Worm (Caenorhabditis elegans): Measurements from ENCODE around the gene fbxb-105.

Gene fbxb-105

DNA sequence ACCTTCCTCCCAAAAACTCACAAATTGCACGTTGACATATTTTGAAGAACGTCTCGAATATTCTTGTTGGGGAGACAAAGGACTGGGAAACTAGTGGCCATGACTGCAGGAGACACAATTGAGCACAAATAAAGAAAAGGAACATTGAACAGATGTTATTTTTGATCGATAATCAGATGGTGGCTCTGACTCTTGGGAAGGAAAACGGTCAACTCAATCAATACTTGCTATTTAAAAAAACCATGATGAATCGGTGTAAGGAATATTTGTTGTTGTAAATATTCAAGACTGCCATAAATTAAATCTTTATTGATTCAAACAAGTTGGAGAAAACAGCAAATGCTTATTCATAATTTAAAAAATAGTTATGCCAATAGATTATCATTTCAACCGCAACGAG, at the start of gene fbxb-105:
Gene fbxb-105, minus strand, starts transcription at position 101 of the 400 bp plus-strand sequence.
- TF ChIP-seq unc-62 (GFP tag; optimal IDR thresholded peaks at IDR 0.05): no peak

DNA sequence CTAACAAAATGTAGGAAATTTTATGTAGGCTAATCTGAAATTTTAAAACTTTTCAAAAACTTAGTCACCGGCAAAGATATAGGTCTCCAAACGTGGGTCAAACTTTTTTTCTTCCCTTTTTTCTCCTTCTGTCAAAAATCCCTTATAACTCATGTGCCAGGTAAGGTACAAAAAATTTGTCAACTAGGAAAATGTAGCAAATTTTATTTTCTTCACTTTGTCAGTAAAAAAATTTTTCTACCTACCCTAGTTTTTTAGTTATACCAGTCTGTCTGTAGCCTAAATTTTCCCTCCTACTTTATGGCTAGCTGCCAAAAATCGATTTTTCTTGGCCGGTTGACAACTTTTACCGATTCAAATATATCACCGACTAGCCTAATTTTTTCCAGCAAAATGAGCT, 46.0 kb upstream of the fbxb-105 start, which contains the start of gene set-13:
Gene set-13, plus strand, starts transcription at position 301 of the 400 bp plus-strand sequence.
- TF ChIP-seq unc-62 (GFP tag; optimal IDR thresholded peaks at IDR 0.05): no peak

DNA sequence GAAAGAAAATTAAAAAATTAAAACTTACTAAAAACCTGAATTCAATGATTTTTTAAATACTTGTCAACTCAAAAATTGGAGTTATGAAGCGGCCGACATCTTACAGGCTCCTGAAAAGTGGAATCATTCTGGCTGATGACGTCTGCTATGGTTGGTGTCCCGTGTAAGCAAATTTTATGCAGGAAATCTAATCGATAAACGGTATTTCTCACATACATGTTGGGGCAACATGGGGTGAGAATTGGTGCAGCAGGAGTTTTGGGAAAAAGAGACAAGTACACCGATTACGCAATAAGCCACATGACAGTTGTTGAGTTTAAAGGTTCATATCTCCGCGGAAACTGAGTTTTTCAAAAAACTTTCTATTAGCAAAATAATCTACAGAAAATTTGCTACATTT, 44.8 kb upstream of the fbxb-105 start, which contains the start of gene K12H6.2:
Gene K12H6.2, minus strand, starts transcription at position 101 of the 400 bp plus-strand sequence.
- TF ChIP-seq unc-62 (GFP tag; optimal IDR thresholded peaks at IDR 0.05): no peak

DNA sequence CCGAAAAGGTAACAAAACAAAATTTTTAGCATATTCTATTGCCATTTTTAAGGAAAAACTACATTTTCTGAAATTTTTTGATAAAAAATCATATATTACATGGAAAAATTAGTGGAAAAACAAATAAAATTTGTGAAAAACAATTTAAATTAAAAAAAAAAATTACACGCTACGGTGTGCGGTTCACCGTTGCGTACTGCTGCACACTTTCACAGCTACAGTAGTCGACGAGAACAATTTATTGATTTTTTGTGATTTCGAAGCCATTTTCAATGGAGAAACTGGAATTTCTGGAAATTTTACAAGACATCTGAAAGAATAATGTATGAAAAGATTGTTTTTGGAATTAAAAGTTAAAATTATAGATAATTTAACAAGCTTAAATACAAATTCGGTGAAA, 44.3 kb upstream of the fbxb-105 start:
- no peak for TF ChIP-seq unc-62 (GFP tag; optimal IDR thresholded peaks at IDR 0.05)

DNA sequence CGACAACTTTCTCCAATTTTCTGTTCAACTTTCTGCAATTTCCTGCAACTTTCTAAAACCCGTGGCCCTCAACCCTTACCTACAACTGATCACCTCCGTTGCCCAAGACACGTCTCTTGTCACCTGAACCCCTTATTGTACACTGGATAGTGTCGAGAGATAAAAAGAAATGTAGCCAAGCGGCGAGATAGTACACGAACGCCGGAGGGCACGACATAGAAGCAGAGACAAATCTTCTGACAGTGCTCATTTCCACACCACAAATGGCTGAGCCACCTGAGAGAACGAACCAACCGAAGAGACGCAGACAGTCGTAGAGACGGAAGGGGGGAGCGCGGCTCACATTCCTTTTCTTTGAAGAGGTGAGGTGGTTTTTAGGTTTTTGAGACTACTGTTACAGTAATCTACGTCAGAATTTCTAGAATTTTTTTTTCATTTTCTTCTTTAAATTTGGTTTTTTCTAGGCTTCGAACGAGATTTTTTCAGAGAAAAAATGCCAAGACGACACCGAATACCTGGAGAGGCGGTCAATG, 37.1 kb upstream of the fbxb-105 start, which contains the start of gene K12H6.12:
Gene K12H6.12, plus strand, starts transcription at position 483 of the 533 bp plus-strand sequence.
- no peak for TF ChIP-seq unc-62 (GFP tag; optimal IDR thresholded peaks at IDR 0.05)

DNA sequence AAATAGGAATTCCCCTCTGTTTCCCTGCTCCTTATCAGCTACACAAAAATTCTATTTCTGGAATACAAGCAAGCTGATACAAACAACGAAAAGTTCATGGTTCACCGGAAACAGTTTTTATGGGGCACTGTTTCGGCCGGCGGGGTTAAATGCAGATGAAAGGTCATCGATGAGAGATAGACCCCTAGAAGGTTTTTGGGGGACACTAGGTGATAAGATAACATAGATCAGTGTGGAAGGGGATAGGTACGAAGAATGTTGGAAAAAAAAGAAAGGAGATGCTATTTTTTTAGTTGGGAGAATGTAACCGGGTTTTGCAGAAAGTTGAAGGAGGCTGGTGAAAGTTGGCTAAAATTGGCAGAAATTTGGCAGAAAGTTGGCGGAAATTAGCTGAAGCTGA, 34.9 kb upstream of the fbxb-105 start:
- TF ChIP-seq unc-62 (GFP tag; optimal IDR thresholded peaks at IDR 0.05): no peak

DNA sequence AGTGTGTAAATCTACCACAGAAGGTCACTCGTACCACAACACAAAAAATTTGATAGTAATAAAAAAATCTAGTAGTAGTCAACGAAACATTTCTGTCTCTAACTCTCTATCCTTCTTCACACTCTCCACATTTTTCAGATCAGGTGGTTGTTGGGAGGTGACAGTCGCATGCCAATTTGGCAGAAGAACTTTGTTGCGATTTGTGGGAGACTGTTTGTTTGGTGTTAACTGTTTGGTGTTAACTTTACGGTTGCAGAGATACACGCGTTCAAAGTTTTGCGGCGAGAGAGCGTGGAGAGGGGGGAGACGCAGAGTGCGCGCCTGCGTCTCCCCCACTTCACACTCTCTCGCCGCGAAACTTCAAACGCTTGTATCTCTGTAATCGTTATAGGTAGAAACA, 34.3 kb upstream of the fbxb-105 start:
- TF ChIP-seq unc-62 (GFP tag; optimal IDR thresholded peaks at IDR 0.05): no peak

DNA sequence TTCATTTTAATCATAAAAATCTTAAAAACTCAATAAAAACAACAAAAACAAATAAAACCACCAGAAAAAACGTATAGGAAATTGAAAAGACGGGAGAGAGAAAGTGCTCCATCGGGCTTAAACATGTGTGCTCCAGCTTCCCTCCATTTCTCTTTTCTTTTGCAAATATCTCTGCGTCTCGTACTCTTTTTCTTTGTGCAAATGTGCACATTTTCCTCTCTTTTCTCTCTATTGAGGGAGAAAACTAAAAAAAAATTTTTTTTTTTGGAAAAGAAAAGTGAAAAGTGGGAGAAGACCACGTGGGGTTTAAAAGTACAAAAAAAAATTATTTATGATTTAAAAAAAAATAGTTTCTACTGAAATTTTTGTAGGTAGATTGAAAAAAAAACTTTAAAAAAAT, 33.6 kb upstream of the fbxb-105 start:
- TF ChIP-seq unc-62 (GFP tag; optimal IDR thresholded peaks at IDR 0.05): no peak

DNA sequence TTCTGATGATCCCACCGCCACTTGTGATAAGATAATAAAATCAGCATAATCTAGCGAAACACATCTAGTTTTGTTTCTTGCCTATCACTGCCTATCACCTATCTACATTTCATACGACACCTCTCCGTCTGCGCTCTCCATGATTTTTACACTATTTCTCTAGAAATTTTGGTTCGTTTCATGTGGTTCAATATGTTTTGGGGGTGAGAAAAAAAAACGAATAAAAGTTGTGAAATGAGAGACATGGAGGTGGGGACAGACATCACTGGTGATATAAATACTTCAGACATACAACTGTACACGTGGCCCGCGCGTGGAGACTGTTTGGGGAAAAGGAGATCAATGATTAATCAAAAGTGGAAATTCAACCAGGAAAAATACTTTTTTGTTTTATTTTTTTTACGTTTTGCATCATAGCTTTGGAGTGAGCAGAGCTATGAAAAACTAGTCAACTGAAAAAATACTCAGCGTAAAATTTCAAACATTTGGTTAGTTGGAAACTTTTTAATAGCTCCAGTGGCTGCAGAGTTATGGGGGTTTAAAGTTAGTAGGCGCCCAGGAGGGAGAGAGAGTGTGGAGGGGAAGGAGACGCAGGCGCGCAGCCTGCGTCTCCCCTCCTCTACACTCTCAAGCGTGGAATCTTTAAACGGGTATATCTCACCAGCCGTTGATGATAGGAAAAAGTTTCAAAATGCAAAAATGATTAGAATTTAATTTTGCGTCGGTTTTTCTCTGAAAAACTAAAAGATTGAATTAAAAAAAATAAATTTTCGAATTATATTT, 32.3 kb upstream of the fbxb-105 start:
- TF ChIP-seq unc-62 (GFP tag; optimal IDR thresholded peaks at IDR 0.05): no peak

DNA sequence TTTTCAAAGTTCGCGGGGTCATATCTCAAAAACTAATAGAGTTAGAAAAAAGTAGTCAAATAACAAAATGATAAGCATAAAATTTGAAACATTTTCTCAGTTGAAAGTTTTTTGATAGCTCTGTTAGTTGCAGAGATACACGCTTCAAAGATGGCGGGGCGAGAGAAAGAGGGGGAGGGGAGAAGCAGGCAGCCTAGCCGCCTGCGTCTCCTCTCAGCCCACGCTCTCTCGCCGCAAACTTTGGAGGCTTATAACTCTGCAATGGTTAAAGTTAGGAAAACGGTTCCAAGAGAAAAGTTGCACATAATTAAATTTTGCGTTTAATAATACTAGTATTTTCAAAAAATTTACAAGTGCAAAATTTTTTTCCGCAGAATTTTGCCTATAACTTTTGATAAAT, 31.1 kb upstream of the fbxb-105 start:
- no peak for TF ChIP-seq unc-62 (GFP tag; optimal IDR thresholded peaks at IDR 0.05)

DNA sequence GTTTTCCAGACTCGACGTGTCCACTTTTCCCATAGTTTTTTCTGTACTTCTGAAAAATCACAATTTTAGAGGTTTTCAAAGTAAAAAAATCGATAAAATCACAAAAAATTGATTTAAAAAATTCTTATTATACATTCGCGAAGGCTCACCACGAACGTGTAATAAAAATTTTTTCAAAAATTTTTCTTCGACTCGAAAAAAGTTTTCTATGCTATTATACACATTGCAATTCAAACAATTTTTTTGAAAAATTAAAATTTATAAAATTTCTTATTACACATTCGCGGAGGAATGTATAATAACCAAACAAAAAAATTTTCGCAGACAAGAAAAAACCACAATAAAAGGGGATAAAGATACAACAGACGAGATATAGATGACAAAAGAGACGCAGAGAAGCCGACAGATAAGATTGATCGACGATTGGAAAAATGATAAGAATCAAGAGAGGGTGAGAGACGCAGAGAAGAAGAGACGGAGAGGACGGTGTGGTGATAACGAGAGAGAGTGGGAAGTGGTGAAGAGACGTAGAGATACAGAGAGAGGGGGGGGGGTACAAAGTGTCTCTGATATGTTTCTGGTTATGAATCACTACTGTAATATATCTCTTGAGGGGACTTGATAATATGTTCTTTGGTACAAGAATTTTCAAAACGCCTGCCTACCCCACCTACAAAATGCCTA, 30.0 kb upstream of the fbxb-105 start, which contains the start of gene nhr-119:
Gene nhr-119, minus strand, starts transcription at position 51 of the 684 bp plus-strand sequence.
- TF ChIP-seq unc-62 (GFP tag; optimal IDR thresholded peaks at IDR 0.05): no peak

DNA sequence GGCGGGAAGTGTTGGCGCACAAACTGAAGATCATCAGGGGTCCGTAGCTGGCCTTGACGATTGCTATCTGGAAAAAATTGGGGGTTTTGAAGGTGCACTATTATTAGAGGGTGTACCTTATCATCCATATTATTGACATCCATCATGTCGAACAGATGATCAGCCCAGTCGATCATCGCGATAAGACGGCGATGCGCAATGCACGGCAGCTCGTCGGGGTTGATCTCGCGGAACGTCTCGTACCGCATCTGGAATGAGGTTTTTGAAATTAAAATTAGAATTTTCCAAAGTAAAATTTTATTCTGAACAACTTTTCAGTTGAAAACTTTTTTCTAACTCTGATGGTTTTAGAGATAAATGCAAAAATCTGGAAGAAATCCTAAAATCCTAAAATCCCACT, 27.3 kb upstream of the fbxb-105 start:
- no peak for TF ChIP-seq unc-62 (GFP tag; optimal IDR thresholded peaks at IDR 0.05)

DNA sequence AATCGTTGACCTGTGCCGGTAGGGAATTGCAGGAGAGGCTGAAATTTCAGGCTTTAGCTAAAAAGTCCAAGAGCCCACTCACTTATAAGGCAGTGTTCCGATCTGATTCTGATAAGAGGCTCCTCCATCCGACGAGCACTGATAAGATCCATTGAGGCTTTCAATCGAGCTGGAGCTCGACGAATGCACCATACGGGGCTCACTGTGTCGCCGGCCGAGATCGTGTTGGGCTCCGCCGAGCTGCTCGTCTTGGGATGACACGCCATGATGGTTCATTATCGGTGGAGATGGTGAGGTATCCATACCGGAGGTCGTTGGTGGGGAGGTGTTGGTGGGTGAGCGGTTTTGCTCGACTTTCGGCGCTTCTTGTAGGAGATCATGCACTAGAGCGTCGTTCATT, 25.7 kb upstream of the fbxb-105 start:
- no peak for TF ChIP-seq unc-62 (GFP tag; optimal IDR thresholded peaks at IDR 0.05)

DNA sequence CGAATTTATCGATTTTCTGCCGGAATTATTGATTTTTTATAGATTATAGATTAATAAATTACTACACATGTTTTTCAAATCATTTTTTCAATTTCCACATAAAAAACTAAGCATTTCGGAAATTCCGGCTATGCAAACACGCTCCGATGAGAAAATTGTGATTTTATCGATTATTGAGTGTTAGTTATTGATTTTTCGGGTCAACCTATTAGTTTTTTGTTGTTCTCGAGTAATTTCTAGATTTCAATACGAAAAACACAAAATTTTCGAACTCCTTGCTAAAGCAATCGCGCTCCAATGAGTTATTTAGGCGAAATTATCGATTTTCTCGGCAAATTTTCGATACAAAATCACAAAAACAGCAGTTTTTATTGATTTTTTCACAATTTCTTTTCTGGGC, 24.7 kb upstream of the fbxb-105 start:
- TF ChIP-seq unc-62 (GFP tag; optimal IDR thresholded peaks at IDR 0.05): no peak

DNA sequence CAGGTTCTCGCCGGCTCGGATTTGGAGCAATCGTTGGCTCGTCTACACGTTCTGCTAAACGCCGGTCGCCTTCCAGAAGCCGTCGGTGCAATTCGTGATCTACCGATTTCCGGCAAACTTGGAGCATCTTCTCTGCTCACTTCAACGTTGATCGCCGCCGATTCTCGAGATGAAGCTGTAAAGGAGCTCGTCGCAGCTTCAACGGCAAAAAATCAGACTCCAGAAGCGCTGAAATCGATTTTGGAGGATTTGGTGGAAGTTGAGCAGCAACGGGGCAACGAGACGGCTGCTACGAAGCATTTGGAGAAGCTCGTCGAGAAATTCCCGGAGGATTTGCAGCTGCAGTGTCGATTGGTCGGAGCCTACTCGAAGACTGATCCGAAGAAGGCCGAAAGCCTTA, 21.0 kb upstream of the fbxb-105 start:
- no peak for TF ChIP-seq unc-62 (GFP tag; optimal IDR thresholded peaks at IDR 0.05)

DNA sequence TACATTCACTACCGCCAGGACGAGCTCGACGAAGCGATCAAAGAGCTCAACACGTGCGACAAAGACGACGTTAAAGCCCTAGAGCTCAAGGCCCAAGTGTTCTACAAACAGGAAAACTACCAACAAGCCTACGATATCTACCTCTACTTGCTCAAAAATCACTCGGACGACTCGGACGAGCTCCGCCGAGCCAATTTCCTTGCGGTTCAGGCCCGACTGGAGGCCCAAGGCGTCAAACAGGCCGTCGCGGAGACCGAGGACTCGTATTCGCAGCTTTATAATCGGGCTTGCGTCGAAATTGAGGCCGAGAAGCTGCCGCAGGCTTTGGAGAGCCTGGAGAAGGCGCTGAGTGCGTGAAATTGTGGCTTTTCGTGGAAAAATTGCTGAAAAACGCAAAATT, 17.2 kb upstream of the fbxb-105 start:
- TF ChIP-seq unc-62 (GFP tag; optimal IDR thresholded peaks at IDR 0.05): no peak

All from whole organism, dauer.